Fruit fly (Drosophila melanogaster) Kc167 (cell line): Measurements from ENCODE around the gene Evi5.

ENCODE experiments used
- Myc ChIP-seq: fragments of >200 bp; optimal IDR thresholded peaks from 2 replicates; lab custom pipeline; 2017; ENCODE audit warnings: missing external identifiers
- Sin3A ChIP-seq: fragments of >200 bp; optimal IDR thresholded peaks from 2 replicates; lab custom pipeline; 2018; ENCODE audit warnings: missing external identifiers
- h ChIP-seq: fragments of >200 bp; optimal IDR thresholded peaks from 3 replicates; lab custom pipeline; 2018; ENCODE audit warnings: missing external identifiers
- insv ChIP-seq: fragments of >200 bp; optimal IDR thresholded peaks from 3 replicates; lab custom pipeline; 2018; ENCODE audit warnings: missing external identifiers
- ttk ChIP-seq: sonication (Bioruptor generic); optimal IDR thresholded peaks from 2 replicates; lab custom pipeline; 2017; ENCODE audit warnings: missing external identifiers

DNA sequence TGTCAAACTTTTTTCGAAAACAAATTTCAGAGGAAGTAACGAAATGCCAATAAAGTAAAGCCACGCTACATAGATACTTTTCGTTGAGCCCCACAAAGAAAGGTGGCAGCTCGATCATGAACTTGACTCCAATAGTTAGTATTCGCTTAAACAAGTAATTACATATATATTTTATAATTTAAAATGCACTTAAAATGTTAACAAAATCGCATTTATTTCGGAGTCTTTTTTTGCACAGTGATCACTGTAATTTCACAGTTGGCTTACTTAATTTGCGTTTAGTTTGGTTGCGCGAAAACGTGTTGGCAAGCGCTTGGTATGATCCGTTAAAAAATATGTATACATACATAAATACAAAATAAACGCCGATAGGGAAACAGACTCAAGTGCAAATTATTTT lies 2.6 kb downstream of the Evi5 start:
- no peak for TF ChIP-seq Myc (lab: Kevin White, UChicago)
- no peak for TF ChIP-seq insv (lab: Kevin White, UChicago)
- TF ChIP-seq Sin3A (lab: Kevin White, UChicago) = no peak
- no peak for TF ChIP-seq ttk
- no peak for TF ChIP-seq h (lab: Kevin White, UChicago)
